Fruit fly (Drosophila melanogaster) whole organism, pupa: ENCODE results near the gene Mur29B.

Experiments
- EcR ChIP-seq: fragments of 200-800 bp; sonication (Bioruptor generic); optimal IDR thresholded peaks from 3 replicates; lab custom pipeline; 2019; ENCODE audit warnings: missing biosample characterization, missing genetic modification characterization, mild to moderate bottlenecking, moderate library complexity, missing genetic modification reagents
- Ets98B ChIP-seq: fragments of 200-800 bp; sonication (Bioruptor generic); IDR thresholded peaks from 2 replicates; pipeline ENCODE4 v1.3.6; 2022; ENCODE audit warnings: missing biosample characterization, missing genetic modification characterization
- Pif1B ChIP-seq: fragments of 200-800 bp; sonication (Bioruptor generic); optimal IDR thresholded peaks from 3 replicates; lab custom pipeline; 2016; ENCODE audit warnings: missing biosample characterization, missing genetic modification characterization

- no peak for TF ChIP-seq Ets98B (GFP tag; lab: Robert Waterston, UW)
- no peak for TF ChIP-seq EcR (GFP tag; lab: Kevin White, UChicago)
- no peak for TF ChIP-seq Pif1B (GFP tag; lab: Kevin White, UChicago)
These were observed 23.4 kb upstream of the Mur29B start for dm6 chr2L:8328526-8329097.
